Fruit fly (Drosophila melanogaster) whole organism, prepupa: Measurements from ENCODE around the gene CG16965.

Source experiments
- Blimp-1 ChIP-seq: fragments of 200-800 bp; sonication (Bioruptor generic); optimal IDR thresholded peaks from 3 replicates; lab custom pipeline; 2017; ENCODE audit warnings: missing biosample characterization, missing genetic modification characterization, mild to moderate bottlenecking, moderate library complexity, missing genetic modification reagents
- CG11762 ChIP-seq: fragments of 200-800 bp; sonication (Bioruptor generic); optimal IDR thresholded peaks from 3 replicates; lab custom pipeline; 2016; ENCODE audit warnings: missing biosample characterization, missing genetic modification characterization; ENCODE audit not compliant: insufficient read depth
- CG3032 ChIP-seq: fragments of 200-800 bp; optimal IDR thresholded peaks from 2 replicates; lab custom pipeline; 2019; ENCODE audit warnings: missing biosample characterization, mild to moderate bottlenecking, missing genetic modification characterization, moderate library complexity
- CG34406 ChIP-seq: fragments of 200-800 bp; sonication (Bioruptor generic); optimal IDR thresholded peaks from 3 replicates; lab custom pipeline; 2016; ENCODE audit warnings: missing biosample characterization, missing genetic modification characterization
- CG6276 ChIP-seq: fragments of 200-800 bp; sonication (Bioruptor generic); optimal IDR thresholded peaks from 2 replicates; lab custom pipeline; 2017; ENCODE audit warnings: missing biosample characterization, mild to moderate bottlenecking, missing genetic modification characterization
- CG6854 ChIP-seq: fragments of 200-800 bp; sonication (Bioruptor generic); optimal IDR thresholded peaks from 2 replicates; lab custom pipeline; 2017; ENCODE audit warnings: missing biosample characterization, mild to moderate bottlenecking, missing genetic modification characterization
- Eip93F ChIP-seq: fragments of 200-800 bp; sonication (Bioruptor generic); optimal IDR thresholded peaks from 2 replicates; lab custom pipeline; 2016; ENCODE audit warnings: missing biosample characterization, mild to moderate bottlenecking, missing genetic modification characterization
- Hr38 ChIP-seq: sonication (Bioruptor generic); optimal IDR thresholded peaks from 2 replicates; lab custom pipeline; 2016; ENCODE audit warnings: missing biosample characterization, missing genetic modification characterization
- Hr4 ChIP-seq: fragments of 200-800 bp; sonication (Bioruptor generic); optimal IDR thresholded peaks from 3 replicates; lab custom pipeline; 2016; ENCODE audit warnings: missing biosample characterization, missing genetic modification characterization
- OdsH ChIP-seq: fragments of 200-800 bp; sonication (Bioruptor generic); optimal IDR thresholded peaks from 3 replicates; lab custom pipeline; 2016; ENCODE audit warnings: missing biosample characterization, missing genetic modification characterization
- Sox15 ChIP-seq: fragments of 200-800 bp; sonication (Bioruptor generic); optimal IDR thresholded peaks from 3 replicates; lab custom pipeline; 2016; ENCODE audit warnings: missing biosample characterization, missing genetic modification characterization
- acj6 ChIP-seq: fragments of 200-800 bp; sonication (Bioruptor generic); optimal IDR thresholded peaks from 3 replicates; lab custom pipeline; 2016; ENCODE audit warnings: missing biosample characterization, missing genetic modification characterization
- cyc ChIP-seq: fragments of 200-800 bp; sonication (Bioruptor generic); optimal IDR thresholded peaks from 3 replicates; lab custom pipeline; 2016; ENCODE audit warnings: missing biosample characterization, missing genetic modification characterization
- fd59A ChIP-seq: fragments of 200-800 bp; sonication (Bioruptor generic); optimal IDR thresholded peaks from 2 replicates; lab custom pipeline; 2017; ENCODE audit warnings: missing biosample characterization, mild to moderate bottlenecking, missing genetic modification characterization, missing genetic modification reagents
- fkh ChIP-seq: fragments of 200-800 bp; sonication (Bioruptor generic); optimal IDR thresholded peaks from 3 replicates; lab custom pipeline; 2017; ENCODE audit warnings: missing biosample characterization, mild to moderate bottlenecking, missing genetic modification characterization, moderate library complexity
- spab ChIP-seq: fragments of 200-800 bp; sonication (Bioruptor generic); optimal IDR thresholded peaks from 2 replicates; lab custom pipeline; 2017; ENCODE audit warnings: missing biosample characterization, mild to moderate bottlenecking, missing genetic modification characterization, missing genetic modification reagents
- svp ChIP-seq: fragments of 200-800 bp; sonication (Bioruptor generic); peaks from one replicate; lab custom pipeline; 2016; ENCODE audit warnings: missing biosample characterization, missing genetic modification characterization
- vri ChIP-seq: fragments of 200-800 bp; sonication (Bioruptor generic); optimal IDR thresholded peaks from 3 replicates; lab custom pipeline; 2016; ENCODE audit warnings: missing biosample characterization, mild to moderate bottlenecking, missing genetic modification characterization

CG16965 gene

dm6 chr2L:12029594-12030197 lies 48.3 kb downstream of the CG16965 start:
- TF ChIP-seq Blimp-1 (GFP tag; lab: Kevin White, UChicago): no peak
- no peak for TF ChIP-seq acj6
- TF ChIP-seq Hr4 (GFP tag; lab: Kevin White, UChicago): no peak
- no peak for TF ChIP-seq fd59A (GFP tag; lab: Kevin White, UChicago)
- peak; percentile 66 for TF ChIP-seq vri (GFP tag; lab: Kevin White, UChicago)
- TF ChIP-seq CG34406 (GFP tag; lab: Kevin White, UChicago): no peak
- TF ChIP-seq cyc (GFP tag; lab: Kevin White, UChicago): no peak
- TF ChIP-seq svp (GFP tag; lab: Kevin White, UChicago): peak; percentile 84
- no peak for TF ChIP-seq CG3032 (tag; lab: Kevin White, UChicago)
- no peak for TF ChIP-seq Hr38 (GFP tag; lab: Kevin White, UChicago)
- no peak for TF ChIP-seq CG6854 (GFP tag; lab: Kevin White, UChicago)

dm6 chr2L:12030552-12031131 lies 49.3 kb downstream of the CG16965 start:
- TF ChIP-seq spab (GFP tag; lab: Kevin White, UChicago): no peak
- peak; percentile 57 for TF ChIP-seq vri (GFP tag; lab: Kevin White, UChicago)
- peak; percentile 2 for TF ChIP-seq Eip93F (GFP tag; lab: Kevin White, UChicago)
- no peak for TF ChIP-seq Sox15 (GFP tag; lab: Kevin White, UChicago)
- TF ChIP-seq svp (GFP tag; lab: Kevin White, UChicago): peak; percentile 25

dm6 chr2L:12033890-12034289 lies 52.5 kb downstream of the CG16965 start, which contains the start of gene CG18788:
Gene CG18788, plus strand, starts transcription at chr2L:12034190.
- TF ChIP-seq CG11762 (GFP tag; lab: Kevin White, UChicago) (no peak), OdsH (no peak), CG6276 (no peak), fkh (no peak), Hr4 (GFP tag; lab: Kevin White, UChicago) (no peak)
